Worm (Caenorhabditis elegans) whole organism, late embryonic: ENCODE results near the gene C02E7.8.

Experiments
- K09A11.1 ChIP-seq: sonication (generic microtip); optimal IDR thresholded peaks from 2 replicates; lab custom pipeline; 2017; ENCODE audit warnings: antibody characterized with exemption, mild to moderate bottlenecking, missing genetic modification characterization, missing compliant biosample characterization; ENCODE audit not compliant: insufficient read depth
- ama-1 ChIP-seq: fragments of 150-350 bp; optimal IDR thresholded peaks from 2 replicates; lab custom pipeline; 2014
- ceh-24 ChIP-seq: sonication (generic microtip); optimal IDR thresholded peaks from 2 replicates; lab custom pipeline; 2016; ENCODE audit warnings: mild to moderate bottlenecking, missing genetic modification characterization, missing compliant biosample characterization
- dve-1 ChIP-seq: sonication (generic microtip); optimal IDR thresholded peaks from 2 replicates; lab custom pipeline; 2017; ENCODE audit warnings: antibody characterized with exemption, mild to moderate bottlenecking, missing genetic modification characterization, missing compliant biosample characterization
- elt-2 ChIP-seq: sonication (generic microtip); optimal IDR thresholded peaks from 2 replicates; lab custom pipeline; 2016; ENCODE audit warnings: missing genetic modification reagents, missing genetic modification characterization, missing compliant biosample characterization
- fkh-10 ChIP-seq: fragments of 150-350 bp; optimal IDR thresholded peaks from 2 replicates; lab custom pipeline; 2014; ENCODE audit warnings: missing biosample characterization, missing genetic modification reagents, missing genetic modification characterization
- hlh-30 ChIP-seq: sonication (generic microtip); optimal IDR thresholded peaks from 2 replicates; lab custom pipeline; 2017; ENCODE audit warnings: antibody characterized with exemption, missing genetic modification characterization, missing compliant biosample characterization; ENCODE audit not compliant: insufficient read depth
- mec-3 ChIP-seq: sonication (generic microtip); optimal IDR thresholded peaks from 2 replicates; lab custom pipeline; 2016; ENCODE audit warnings: borderline replicate concordance, missing genetic modification characterization, missing compliant biosample characterization
- nfya-1 ChIP-seq: sonication (generic microtip); optimal IDR thresholded peaks from 2 replicates; lab custom pipeline; 2017; ENCODE audit warnings: missing genetic modification characterization, mild to moderate bottlenecking, missing compliant biosample characterization, antibody characterized with exemption, moderate library complexity
- pqm-1 ChIP-seq: sonication (generic microtip); optimal IDR thresholded peaks from 2 replicates; lab custom pipeline; 2016; ENCODE audit warnings: missing genetic modification characterization, missing compliant biosample characterization
- unc-86 ChIP-seq: sonication (generic microtip); optimal IDR thresholded peaks from 2 replicates; lab custom pipeline; 2016; ENCODE audit warnings: missing genetic modification characterization, missing compliant biosample characterization

DNA sequence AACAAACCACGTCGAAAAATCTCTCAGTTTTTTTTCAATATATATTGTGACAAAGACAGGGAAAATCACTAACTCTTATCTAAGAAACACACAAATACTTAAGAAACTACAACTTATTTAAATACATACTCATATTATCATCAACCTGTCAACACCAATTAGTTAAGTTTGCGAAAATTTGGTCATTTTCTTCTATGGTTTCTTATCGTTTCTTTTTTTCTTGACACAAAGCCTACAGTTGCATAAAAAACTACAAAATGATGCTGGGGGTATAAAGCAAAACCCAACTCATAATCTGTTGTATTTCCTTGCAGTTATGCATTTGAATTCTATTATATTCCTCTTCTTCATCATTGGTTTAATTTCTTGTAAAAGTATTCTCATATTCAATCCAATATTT, 19.5 kb downstream of the C02E7.8 start, which contains the start of gene ugt-67:
- no peak for TF ChIP-seq mec-3 (tag; lab: Kevin White, UChicago)
- TF ChIP-seq nfya-1 (tag; lab: Kevin White, UChicago): no peak
- no peak for TF ChIP-seq ama-1 (lab: Kevin White, UChicago)
- TF ChIP-seq fkh-10 (GFP tag; lab: Kevin White, UChicago): no peak
- TF ChIP-seq hlh-30 (tag; lab: Kevin White, UChicago): no peak
- no peak for TF ChIP-seq elt-2 (tag; lab: Kevin White, UChicago)
- TF ChIP-seq pqm-1 (tag; lab: Kevin White, UChicago): no peak
- no peak for TF ChIP-seq unc-86 (tag; lab: Kevin White, UChicago)
- no peak for TF ChIP-seq K09A11.1 (tag; lab: Kevin White, UChicago)
- TF ChIP-seq dve-1 (tag; lab: Kevin White, UChicago): no peak
- no peak for TF ChIP-seq ceh-24 (tag; lab: Kevin White, UChicago)
